Worm (Caenorhabditis elegans): ENCODE results near the gene B0432.7.

- TF ChIP-seq tab-1 (GFP tag; IDR thresholded peaks at IDR 0.05) (peak; percentile 82), med-1 (GFP tag; optimal IDR thresholded peaks at IDR 0.05; ENCODE audit: insufficient read depth) (peak; percentile 83), klf-2 (GFP tag; conservative IDR thresholded peaks at IDR 0.05) (peak; percentile 58), flt-1 (GFP tag; IDR thresholded peaks at IDR 0.05) (peak; percentile 89), ztf-23 (GFP tag; IDR thresholded peaks at IDR 0.05) (peak; percentile 87), ztf-29 (GFP tag; IDR thresholded peaks at IDR 0.05) (peak; percentile 84), T22C8.4 (GFP tag; IDR thresholded peaks at IDR 0.05) (peak; percentile 93)
Observed at ce11 chrII:255124-255523, 18.6 kb downstream of the B0432.7 start.

Measured in whole organism, midembryonic.